Worm (Caenorhabditis elegans): ENCODE data around the gene F07H5.10.

DNA sequence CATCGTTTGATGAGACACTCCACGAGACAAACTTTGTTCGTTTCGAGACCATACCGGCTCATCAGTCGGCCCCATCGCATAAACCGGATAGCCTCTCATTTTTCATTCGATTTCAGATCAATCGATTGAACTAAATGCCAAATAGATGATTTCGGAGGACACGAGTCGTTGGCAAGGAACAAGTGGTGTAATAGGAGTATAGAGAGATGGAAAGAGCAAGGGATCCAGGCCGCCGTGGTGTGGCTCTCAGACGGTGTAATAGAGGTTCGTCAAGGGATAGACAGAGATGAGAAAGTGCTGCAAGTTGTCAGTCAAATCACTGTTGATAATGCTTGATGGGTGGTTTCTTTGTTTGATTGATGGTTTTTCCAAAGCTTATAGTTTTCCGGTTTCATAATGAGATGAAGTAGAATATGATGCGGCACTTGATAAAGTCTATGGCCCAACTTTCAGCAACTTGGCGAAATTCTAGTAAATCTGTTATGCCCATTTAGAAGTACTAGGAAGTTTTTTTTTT lies 24.9 kb downstream of the F07H5.10 start, which contains the start of gene sgn-1:
- TF ChIP-seq nhr-11 (tag; optimal IDR thresholded peaks at IDR 0.05) (no peak), sup-37 (GFP tag; optimal IDR thresholded peaks at IDR 0.05) (no peak), unc-62 (GFP tag; optimal IDR thresholded peaks at IDR 0.05) (no peak)
